Worm (Caenorhabditis elegans): ENCODE results near the gene mrps-7.

Gene mrps-7

ce11 chrIV:14786374-14787136, 19.0 kb upstream of the mrps-7 start, which contains the start of gene melo-1:
Gene melo-1, plus strand, starts transcription at chrIV:14787031.
- TF ChIP-seq hpl-2 (GFP tag; optimal IDR thresholded peaks at IDR 0.05): no peak
- peak; percentile 74 for TF ChIP-seq nhr-71 (tag; optimal IDR thresholded peaks at IDR 0.05)
- TF ChIP-seq isw-1 (GFP tag; IDR thresholded peaks at IDR 0.05): peak; percentile 28
- TF ChIP-seq fos-1 (tag; optimal IDR thresholded peaks at IDR 0.05): peak; percentile 9
- TF ChIP-seq unc-130 (tag; optimal IDR thresholded peaks at IDR 0.05): no peak
- peak; percentile 77 for TF ChIP-seq lin-14 (GFP tag; optimal IDR thresholded peaks at IDR 0.05)
- peak; percentile 75 to 87 for TF ChIP-seq efl-1 (optimal IDR thresholded peaks at IDR 0.05)
- peak; percentile 46 to 93 for TF ChIP-seq efl-1 (GFP tag; optimal IDR thresholded peaks at IDR 0.05 in 1 of 2)
- TF ChIP-seq lin-35 (GFP tag; optimal IDR thresholded peaks at IDR 0.05): peak; percentile 51 to 66
- peak; percentile 17 for TF ChIP-seq mef-2 (tag; optimal IDR thresholded peaks at IDR 0.05)
- peak; percentile 30 for TF ChIP-seq rnt-1 (tag; optimal IDR thresholded peaks at IDR 0.05)
- TF ChIP-seq C34B4.2 (tag; optimal IDR thresholded peaks at IDR 0.05): no peak
- peak; percentile 46 for TF ChIP-seq xbp-1 (tag; optimal IDR thresholded peaks at IDR 0.05)
- peak; percentile 46 for TF ChIP-seq lir-3 (tag; optimal IDR thresholded peaks at IDR 0.05; ENCODE audit: poor library complexity)
- no peak for TF ChIP-seq tlp-1 (tag; optimal IDR thresholded peaks at IDR 0.05)
- TF ChIP-seq nhr-11 (tag; optimal IDR thresholded peaks at IDR 0.05): no peak
- TF ChIP-seq swsn-7 (tag; optimal IDR thresholded peaks at IDR 0.05): peak; percentile 76
- TF ChIP-seq lsy-2 (tag; optimal IDR thresholded peaks at IDR 0.05): peak; percentile 62 to 73
- TF ChIP-seq mdl-1 (tag; optimal IDR thresholded peaks at IDR 0.05): peak in 1 of 2 experiments; percentile 37
- peak; percentile 7 for TF ChIP-seq lin-13 (GFP tag; optimal IDR thresholded peaks at IDR 0.05)
- no peak for TF ChIP-seq ceh-63 (GFP tag; optimal IDR thresholded peaks at IDR 0.05)
- peak; percentile 26 for TF ChIP-seq nhr-90 (tag; optimal IDR thresholded peaks at IDR 0.05; ENCODE audit: poor library complexity)
- TF ChIP-seq F16B12.6 (tag; optimal IDR thresholded peaks at IDR 0.05): no peak
- TF ChIP-seq ceh-90 (tag; optimal IDR thresholded peaks at IDR 0.05): no peak
- TF ChIP-seq nhr-19 (GFP tag; conservative IDR thresholded peaks at IDR 0.05): peak; percentile 27
- no peak for TF ChIP-seq efl-3 (GFP tag; optimal IDR thresholded peaks at IDR 0.05)
- TF ChIP-seq nhr-47 (tag; optimal IDR thresholded peaks at IDR 0.05): peak; percentile 65
- no peak for TF ChIP-seq nhr-28 (tag; optimal IDR thresholded peaks at IDR 0.05)
- TF ChIP-seq ceh-88 (GFP tag; IDR thresholded peaks at IDR 0.05): no peak
- TF ChIP-seq dpl-1 (GFP tag; optimal IDR thresholded peaks at IDR 0.05): peak; percentile 31 to 52 (median 36)
- TF ChIP-seq tbx-2 (tag; optimal IDR thresholded peaks at IDR 0.05): peak; percentile 44
- peak in 2 of 3 experiments; percentile 46 to 59 for TF ChIP-seq ceh-82 (tag; optimal IDR thresholded peaks at IDR 0.05)
- TF ChIP-seq nhr-84 (tag; optimal IDR thresholded peaks at IDR 0.05): no peak
- TF ChIP-seq snu-23 (GFP tag; optimal IDR thresholded peaks at IDR 0.05): peak; percentile 81
- no peak for TF ChIP-seq pag-3 (tag; optimal IDR thresholded peaks at IDR 0.05; ENCODE audit: borderline replicate concordance, insufficient read depth)
- TF ChIP-seq blmp-1 (tag; optimal IDR thresholded peaks at IDR 0.05): peak; percentile 43
- TF ChIP-seq aly-2 (tag; optimal IDR thresholded peaks at IDR 0.05): peak; percentile 32
- no peak for TF ChIP-seq fkh-8 (tag; optimal IDR thresholded peaks at IDR 0.05)
- no peak for TF ChIP-seq dsc-1 (tag; optimal IDR thresholded peaks at IDR 0.05)
- TF ChIP-seq elt-2 (tag; optimal IDR thresholded peaks at IDR 0.05): peak; percentile 33
- TF ChIP-seq sptf-1 (tag; optimal IDR thresholded peaks at IDR 0.05): no peak
- TF ChIP-seq mep-1 (tag; optimal IDR thresholded peaks at IDR 0.05): peak; percentile 81
- peak; percentile 38 for TF ChIP-seq skn-1 (tag; optimal IDR thresholded peaks at IDR 0.05)
- TF ChIP-seq nhr-20 (tag; optimal IDR thresholded peaks at IDR 0.05): peak; percentile 63

Data from whole organism, L1 larva.